Worm (Caenorhabditis elegans): ENCODE measurements around the gene F37A8.1.
A peak's percentile ranks its signal among the peaks of the same experiment; 100 is the strongest.

The F37A8.1 gene

ce11 chrIII:3908205-3908604, 20.0 kb upstream of the F37A8.1 start (continued):
- TF ChIP-seq F10B5.3 (tag; optimal IDR thresholded peaks at IDR 0.05): no peak
- TF ChIP-seq mxl-2 (GFP tag; conservative IDR thresholded peaks at IDR 0.05): no peak
- peak; percentile 68 for TF ChIP-seq nhr-11 (tag; optimal IDR thresholded peaks at IDR 0.05)
- no peak for TF ChIP-seq mdl-1 (tag; optimal IDR thresholded peaks at IDR 0.05)
- TF ChIP-seq hlh-11 (tag; optimal IDR thresholded peaks at IDR 0.05): peak; percentile 58
- peak in 1 of 2 experiments; percentile 75 for TF ChIP-seq daf-16 (GFP tag; optimal IDR thresholded peaks at IDR 0.05)
- TF ChIP-seq daf-16 (tag; optimal IDR thresholded peaks at IDR 0.05): peak; percentile 66
- no peak for TF ChIP-seq nhr-41 (GFP tag; IDR thresholded peaks at IDR 0.05)
- TF ChIP-seq hif-1 (tag; optimal IDR thresholded peaks at IDR 0.05): peak; percentile 45 to 99
- peak; percentile 13; the same call in 1 of the 2 replicates for TF ChIP-seq dmd-6 (GFP tag; IDR thresholded peaks at IDR 0.05)
- no peak for TF ChIP-seq nhr-102 (tag; optimal IDR thresholded peaks at IDR 0.05)
- TF ChIP-seq ztf-7 (tag; optimal IDR thresholded peaks at IDR 0.05): no peak
- no peak for TF ChIP-seq unc-39 (tag; optimal IDR thresholded peaks at IDR 0.05)
- TF ChIP-seq nhr-77 (tag; optimal IDR thresholded peaks at IDR 0.05): peak; percentile 5

DNA sequence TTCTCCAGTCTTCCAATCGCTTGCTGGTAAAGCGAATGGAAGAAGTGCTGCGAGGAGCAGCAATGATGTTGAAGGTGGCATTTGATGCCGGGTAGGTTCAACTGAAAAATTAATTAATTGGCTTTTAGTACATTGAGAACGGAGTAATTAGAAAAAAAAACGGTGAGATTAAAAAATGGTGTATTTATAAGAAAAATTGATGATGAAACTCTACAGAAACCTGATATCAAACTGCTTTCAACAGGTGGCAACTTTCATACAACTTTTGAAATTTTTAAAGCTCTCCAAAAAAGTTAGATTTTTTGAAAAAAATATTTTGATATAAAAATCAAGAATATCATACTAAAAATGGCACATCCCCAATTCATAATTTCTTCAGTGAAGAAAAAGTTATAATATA, 14.2 kb upstream of the F37A8.1 start, which contains the start of gene pat-3:
Gene pat-3, minus strand, starts transcription at position 101 of the 400 bp plus-strand sequence.
- TF ChIP-seq nhr-48 (tag; optimal IDR thresholded peaks at IDR 0.05) (no peak), nhr-25 (tag; optimal IDR thresholded peaks at IDR 0.05; ENCODE audit: borderline replicate concordance, insufficient read depth) (no peak), ceh-32 (tag; optimal IDR thresholded peaks at IDR 0.05; ENCODE audit: poor library complexity) (no peak), T20F7.1 (GFP tag; optimal IDR thresholded peaks at IDR 0.05) (no peak), F44E2.7 (GFP tag; IDR thresholded peaks at IDR 0.05) (no peak), ceh-28 (tag; optimal IDR thresholded peaks at IDR 0.05) (no peak), pqm-1 (tag; optimal IDR thresholded peaks at IDR 0.05) (no peak), Y105C5A.15 (GFP tag; IDR thresholded peaks at IDR 0.05) (no peak), nhr-6 (tag; optimal IDR thresholded peaks at IDR 0.05) (no peak), T26A8.4 (GFP tag; IDR thresholded peaks at IDR 0.05) (no peak), nhr-77 (tag; optimal IDR thresholded peaks at IDR 0.05) (no peak), mxl-2 (GFP tag; conservative IDR thresholded peaks at IDR 0.05) (no peak), hif-1 (tag; optimal IDR thresholded peaks at IDR 0.05) (no peak), dpl-1 (GFP tag; optimal IDR thresholded peaks at IDR 0.05) (no peak), ama-1 (optimal IDR thresholded peaks at IDR 0.05) (no peak), nhr-42 (GFP tag; IDR thresholded peaks at IDR 0.05) (no peak), nhr-111 (GFP tag; optimal IDR thresholded peaks at IDR 0.05) (no peak)

DNA sequence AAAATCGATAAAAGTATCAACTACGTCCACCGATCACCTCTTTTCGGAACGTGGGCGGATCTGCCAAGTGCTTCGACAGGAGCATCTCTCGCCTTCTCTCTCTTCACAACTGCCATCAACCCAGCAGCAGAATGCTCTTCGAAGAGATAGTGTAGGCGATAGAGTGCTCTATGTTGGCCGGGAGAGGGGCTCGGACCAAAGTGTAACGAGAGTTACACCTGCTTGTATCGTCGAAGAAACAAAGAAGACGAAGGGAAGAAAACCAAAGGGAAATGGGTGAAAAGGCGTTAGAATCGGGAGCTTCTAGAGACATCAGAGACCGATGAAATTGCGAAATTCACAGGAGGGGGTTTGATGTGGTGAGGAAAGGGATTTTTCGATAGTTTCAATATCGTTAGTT, 13.4 kb upstream of the F37A8.1 start:
- peak; percentile 20 for TF ChIP-seq hlh-11 (tag; optimal IDR thresholded peaks at IDR 0.05)
- no peak for TF ChIP-seq spr-1 (tag; optimal IDR thresholded peaks at IDR 0.05)
- TF ChIP-seq aha-1 (tag): peak; percentile 82
- TF ChIP-seq arid-1 (GFP tag; conservative IDR thresholded peaks at IDR 0.05): no peak
- TF ChIP-seq unc-62 (GFP tag; optimal IDR thresholded peaks at IDR 0.05 in 1 of 2): peak in 1 of 2 experiments; percentile 89
- no peak for TF ChIP-seq unc-62 (tag; optimal IDR thresholded peaks at IDR 0.05)
- TF ChIP-seq ztf-11 (tag; optimal IDR thresholded peaks at IDR 0.05): no peak
- TF ChIP-seq set-16 (GFP tag; IDR thresholded peaks at IDR 0.05): 0 out of 2 replicates have a peak, but pooled peaks have one; percentile 26
- TF ChIP-seq pha-4 (GFP tag; IDR thresholded peaks at IDR 0.05): no peak
- TF ChIP-seq pha-4 (tag; optimal IDR thresholded peaks at IDR 0.05): no peak
- no peak for TF ChIP-seq sdz-12 (GFP tag; optimal IDR thresholded peaks at IDR 0.05)

ce11 chrIII:3915705-3916104, 12.5 kb upstream of the F37A8.1 start:
- TF ChIP-seq lin-1 (GFP tag; IDR thresholded peaks at IDR 0.05) (no peak), mep-1 (tag; optimal IDR thresholded peaks at IDR 0.05) (peak; percentile 30), mes-2 (tag; optimal IDR thresholded peaks at IDR 0.05; ENCODE audit: poor library complexity, severe bottlenecking) (peak; percentile 39), daf-16 (GFP tag; optimal IDR thresholded peaks at IDR 0.05) (no peak), daf-16 (tag; optimal IDR thresholded peaks at IDR 0.05) (no peak), aha-1 (tag) (peak; percentile 89)

All from whole organism, L4 larva.